Fruit fly (Drosophila melanogaster): ENCODE measurements around the gene CG11327.

DNA sequence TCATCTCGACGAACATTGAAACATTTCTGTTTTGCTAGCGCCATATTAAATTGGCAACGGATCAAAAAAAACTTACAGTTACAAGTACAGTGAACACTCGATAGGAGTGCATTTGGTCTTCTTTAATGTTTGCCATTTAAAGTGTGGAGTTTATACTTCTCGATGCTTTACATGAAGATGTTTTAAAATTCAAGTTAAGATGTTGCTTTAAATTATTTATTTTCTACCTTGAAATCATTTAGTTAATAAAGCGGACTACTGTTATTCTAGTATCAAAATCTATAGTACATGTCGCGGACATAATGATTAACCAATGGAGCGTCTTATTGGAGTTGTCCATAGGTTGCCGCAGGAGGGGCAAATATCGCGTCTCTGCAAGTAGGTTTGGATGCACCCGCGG lies 10.0 kb downstream of the CG11327 start, which contains the start of gene cort:
- TF ChIP-seq CG12605 (GFP tag; IDR thresholded peaks at IDR 0.05) (no peak), CG8301 (tag; optimal IDR thresholded peaks at IDR 0.05) (no peak), EcR (GFP tag; optimal IDR thresholded peaks at IDR 0.05) (no peak), Pif1B (GFP tag; optimal IDR thresholded peaks at IDR 0.05) (no peak), CG8159 (tag; optimal IDR thresholded peaks at IDR 0.05) (no peak), CG9948 (tag; optimal IDR thresholded peaks at IDR 0.05) (no peak), CG17806 (tag; optimal IDR thresholded peaks at IDR 0.05) (no peak), Pif1A (GFP tag; optimal IDR thresholded peaks at IDR 0.05) (no peak), CG32121 (GFP tag; IDR thresholded peaks at IDR 0.05) (no peak), CG34367 (tag; optimal IDR thresholded peaks at IDR 0.05) (no peak), CG14655 (GFP tag; optimal IDR thresholded peaks at IDR 0.05) (no peak), CG4496 (GFP tag; IDR thresholded peaks at IDR 0.05) (no peak), fd96Ca (GFP tag; IDR thresholded peaks at IDR 0.05) (no peak), CG10348 (GFP tag; IDR thresholded peaks at IDR 0.05) (no peak)
